Fruit fly (Drosophila melanogaster) whole organism, wandering third instar larva: ENCODE data around the gene CG12984.
A peak's percentile ranks its signal among the peaks of the same experiment; 100 is the strongest.

Source experiments
- CG32264 ChIP-seq: fragments of 200-800 bp; sonication (Bioruptor generic); optimal IDR thresholded peaks from 2 replicates; lab custom pipeline; 2016; ENCODE audit warnings: missing biosample characterization, missing genetic modification characterization
- CG9705 ChIP-seq: fragments of 200-800 bp; sonication (Bioruptor generic); optimal IDR thresholded peaks from 2 replicates; lab custom pipeline; 2018; ENCODE audit warnings: missing biosample characterization, mild to moderate bottlenecking, missing genetic modification characterization
- CrebA ChIP-seq: fragments of 200-800 bp; sonication (Bioruptor generic); optimal IDR thresholded peaks from 2 replicates; lab custom pipeline; 2016; ENCODE audit warnings: missing biosample characterization, mild to moderate bottlenecking, missing genetic modification characterization, borderline replicate concordance
- Dfd ChIP-seq: fragments of >200 bp; optimal IDR thresholded peaks from 2 replicates; lab custom pipeline; 2017; ENCODE audit warnings: missing biosample characterization, missing genetic modification characterization
- GATAd ChIP-seq: sonication (Bioruptor generic); optimal IDR thresholded peaks from 2 replicates; lab custom pipeline; 2016; ENCODE audit warnings: missing biosample characterization, missing genetic modification characterization
- Hr83 ChIP-seq: fragments of 200-300 bp; sonication (Bioruptor generic); optimal IDR thresholded peaks from 2 replicates; lab custom pipeline; 2016; ENCODE audit warnings: missing biosample characterization, mild to moderate bottlenecking, missing genetic modification characterization, moderate library complexity; ENCODE audit not compliant: poor library complexity, severe bottlenecking
- Myc ChIP-seq: fragments of >200 bp; optimal IDR thresholded peaks from 2 replicates; lab custom pipeline; 2017
- Rel ChIP-seq, 2 experiments: fragments of 200-800 bp; sonication (Bioruptor generic) in 1 of 2; optimal IDR thresholded peaks; 2 replicates in 1 of 2; 3 replicates in 1 of 2; lab custom pipeline; 2016 to 2019; ENCODE audit warnings: mild to moderate bottlenecking in 2 of 2, missing biosample characterization in 2 of 2, missing genetic modification characterization in 2 of 2, moderate library complexity in 1 of 2
- Sp1 ChIP-seq: fragments of 200-800 bp; sonication (Bioruptor generic); optimal IDR thresholded peaks from 3 replicates; lab custom pipeline; 2019; ENCODE audit warnings: missing biosample characterization, mild to moderate bottlenecking, missing genetic modification characterization, moderate library complexity
- br ChIP-seq: fragments of 200-800 bp; sonication (Bioruptor generic); optimal IDR thresholded peaks from 2 replicates; lab custom pipeline; 2016; ENCODE audit warnings: missing biosample characterization, missing genetic modification characterization
- brk ChIP-seq: fragments of 200-800 bp; sonication (Bioruptor generic); optimal IDR thresholded peaks from 2 replicates; lab custom pipeline; 2016; ENCODE audit warnings: missing biosample characterization, mild to moderate bottlenecking, missing genetic modification characterization
- h ChIP-seq: fragments of 200-800 bp; sonication (Bioruptor generic); optimal IDR thresholded peaks from 3 replicates; lab custom pipeline; 2016; ENCODE audit warnings: missing biosample characterization, mild to moderate bottlenecking, missing genetic modification characterization
- pan ChIP-seq: fragments of >200 bp; optimal IDR thresholded peaks from 2 replicates; lab custom pipeline; 2017

dm6 chr3L:21011689-21012088, 20.2 kb downstream of the CG12984 start:
- no peak for TF ChIP-seq CG9705 (GFP tag; lab: Kevin White, UChicago)
- TF ChIP-seq Sp1, result no peak
- no peak for TF ChIP-seq pan (lab: Kevin White, UChicago)
- no peak for TF ChIP-seq Dfd (GFP tag; lab: Kevin White, UChicago)
- TF ChIP-seq Hr83 (GFP tag; lab: Kevin White, UChicago), result no peak
- no peak for TF ChIP-seq GATAd (GFP tag; lab: Kevin White, UChicago)
- TF ChIP-seq CG32264 (GFP tag; lab: Kevin White, UChicago), result no peak
- peak; percentile 22 for TF ChIP-seq brk (GFP tag; lab: Kevin White, UChicago)
- no peak for TF ChIP-seq br (GFP tag; lab: Kevin White, UChicago)
- TF ChIP-seq Rel (GFP tag; optimal IDR thresholded peaks at IDR 0.05; lab: Kevin White, UChicago), result no peak
- TF ChIP-seq Rel (tag; optimal IDR thresholded peaks at IDR 0.05; lab: Kevin White, UChicago), result peak; percentile 71
- no peak for TF ChIP-seq Myc (lab: Kevin White, UChicago)
- TF ChIP-seq h (GFP tag; lab: Kevin White, UChicago), result peak; percentile 37
- TF ChIP-seq CrebA (GFP tag; lab: Kevin White, UChicago), result no peak
